Worm (Caenorhabditis elegans): ENCODE data around the gene T28A8.3.
"Not testable (repeated sequence)": the region's sequence is repeated elsewhere in the genome, so short reads cannot be mapped to it uniquely, and the experiment has no call there.

- TF ChIP-seq unc-62 (GFP tag; optimal IDR thresholded peaks at IDR 0.05); nhr-43 (tag; optimal IDR thresholded peaks at IDR 0.05; ENCODE audit: poor library complexity, severe bottlenecking); ceh-16 (tag; optimal IDR thresholded peaks at IDR 0.05); mdl-1 (tag; optimal IDR thresholded peaks at IDR 0.05); unc-39 (tag; optimal IDR thresholded peaks at IDR 0.05); fkh-10 (GFP tag; optimal IDR thresholded peaks at IDR 0.05); elt-3 (tag; optimal IDR thresholded peaks at IDR 0.05): not testable (repeated sequence)
Measured at ce11 chrIII:13498899-13499298, 6.9 kb upstream of the T28A8.3 start, which contains the start of gene T28A8.6.
